Worm (Caenorhabditis elegans) whole organism, young adult: ENCODE measurements around the gene srv-3.

Source experiments
- dpl-1 ChIP-seq: fragments of 150-350 bp; optimal IDR thresholded peaks from 2 replicates; lab custom pipeline; 2014; ENCODE audit warnings: missing biosample characterization, missing genetic modification reagents, missing genetic modification characterization
- mel-28 ChIP-seq: sonication (generic microtip); optimal IDR thresholded peaks from 2 replicates; lab custom pipeline; 2016; ENCODE audit warnings: borderline replicate concordance, mild to moderate bottlenecking, missing genetic modification characterization, missing compliant biosample characterization
- nhr-90 ChIP-seq: sonication (generic microtip); optimal IDR thresholded peaks from 2 replicates; lab custom pipeline; 2016; ENCODE audit warnings: missing genotype, mild to moderate bottlenecking, missing genetic modification characterization, missing compliant biosample characterization
- unc-62 ChIP-seq: fragments of 150-350 bp; optimal IDR thresholded peaks from 2 replicates; lab custom pipeline; 2014; ENCODE audit warnings: missing biosample characterization, missing genetic modification reagents, missing genetic modification characterization

- no peak for TF ChIP-seq nhr-90 (tag; lab: Kevin White, UChicago)
- TF ChIP-seq dpl-1 (GFP tag; lab: Kevin White, UChicago): no peak
- TF ChIP-seq mel-28 (tag; lab: Kevin White, UChicago): no peak
- no peak for TF ChIP-seq unc-62 (GFP tag; lab: Kevin White, UChicago)
Measured at ce11 chrV:19741651-19742050, 32.9 kb upstream of the srv-3 start, which contains the start of gene W04E12.3.
